Worm (Caenorhabditis elegans): ENCODE data around the gene tag-267.

- TF ChIP-seq lin-14 (GFP tag; optimal IDR thresholded peaks at IDR 0.05): no peak
- TF ChIP-seq aha-1 (tag; optimal IDR thresholded peaks at IDR 0.05): no peak
- TF ChIP-seq unc-62 (GFP tag; optimal IDR thresholded peaks at IDR 0.05): no peak
- TF ChIP-seq nhr-90 (tag; optimal IDR thresholded peaks at IDR 0.05; ENCODE audit: poor library complexity): no peak
- no peak for TF ChIP-seq nhr-237 (tag; optimal IDR thresholded peaks at IDR 0.05)
- TF ChIP-seq nhr-77 (tag; optimal IDR thresholded peaks at IDR 0.05): no peak
- no peak for TF ChIP-seq hlh-4 (tag; optimal IDR thresholded peaks at IDR 0.05)
- TF ChIP-seq fos-1 (tag; optimal IDR thresholded peaks at IDR 0.05): no peak
- TF ChIP-seq egl-27 (tag; optimal IDR thresholded peaks at IDR 0.05): no peak
- no peak for TF ChIP-seq mdl-1 (tag; optimal IDR thresholded peaks at IDR 0.05)
- no peak for TF ChIP-seq sup-37 (GFP tag; optimal IDR thresholded peaks at IDR 0.05)
- TF ChIP-seq nhr-28 (tag; optimal IDR thresholded peaks at IDR 0.05): no peak
These were observed 47.5 kb downstream of the tag-267 start for ce11 chrIII:688083-688482.

All from whole organism, L1 larva.